Fruit fly (Drosophila melanogaster) whole organism, adult: Measurements from ENCODE around the gene srw.

ENCODE experiments used
- CG12768 ChIP-seq: fragments of 200-800 bp; sonication (Bioruptor generic); optimal IDR thresholded peaks from 2 replicates; lab custom pipeline; 2017; ENCODE audit warnings: missing biosample characterization, missing genetic modification characterization, mild to moderate bottlenecking, moderate library complexity, missing genetic modification reagents
- CG1620 ChIP-seq: fragments of 200-800 bp; sonication (Bioruptor generic); optimal IDR thresholded peaks from 2 replicates; lab custom pipeline; 2016; ENCODE audit warnings: missing biosample characterization, missing genetic modification characterization
- Crg-1 ChIP-seq: fragments of 200-800 bp; sonication (Bioruptor generic); optimal IDR thresholded peaks from 2 replicates; lab custom pipeline; 2016; ENCODE audit warnings: missing biosample characterization, missing genetic modification characterization
- bab1 ChIP-seq: fragments of 200-800 bp; sonication (Bioruptor generic); optimal IDR thresholded peaks from 3 replicates; lab custom pipeline; 2019; ENCODE audit warnings: missing biosample characterization, mild to moderate bottlenecking, missing genetic modification characterization, moderate library complexity
- kay ChIP-seq: fragments of 200-800 bp; sonication (Bioruptor generic); peaks from one replicate; lab custom pipeline; 2016; ENCODE audit warnings: missing biosample characterization, missing genetic modification characterization, borderline replicate concordance
- pad ChIP-seq: fragments of 200-800 bp; sonication (Bioruptor generic); optimal IDR thresholded peaks from 3 replicates; lab custom pipeline; 2017; ENCODE audit warnings: missing biosample characterization, missing genetic modification characterization, mild to moderate bottlenecking, moderate library complexity, missing genetic modification reagents
- toe ChIP-seq: fragments of 200-800 bp; sonication (Bioruptor generic); optimal IDR thresholded peaks from 2 replicates; lab custom pipeline; 2016; ENCODE audit warnings: missing biosample characterization, missing genetic modification characterization

- TF ChIP-seq toe (GFP tag; lab: Kevin White, UChicago) (no peak), bab1 (GFP tag; lab: Kevin White, UChicago) (no peak), pad (no peak), kay (no peak), CG1620 (GFP tag; lab: Kevin White, UChicago) (no peak), Crg-1 (GFP tag; lab: Kevin White, UChicago) (no peak), CG12768 (GFP tag; lab: Kevin White, UChicago) (no peak)
These were observed 19.8 kb downstream of the srw start, which contains the start of gene CG1273 for dm6 chr3L:4263502-4263901.
